Fruit fly (Drosophila melanogaster) whole organism, embryonic: ENCODE results near the gene srp.

Experiments used
- BtbVII ChIP-seq: fragments of 200-800 bp; sonication (Bioruptor generic); optimal IDR thresholded peaks from 3 replicates; lab custom pipeline; 2017; ENCODE audit warnings: missing biosample characterization, mild to moderate bottlenecking, missing genetic modification characterization
- CG10431 ChIP-seq: fragments of 200-800 bp; sonication (Bioruptor generic); optimal IDR thresholded peaks from 3 replicates; lab custom pipeline; 2018; ENCODE audit warnings: missing biosample characterization, mild to moderate bottlenecking, missing genetic modification characterization
- CG10462 ChIP-seq: fragments of 200-800 bp; sonication (Bioruptor generic); optimal IDR thresholded peaks from 2 replicates; lab custom pipeline; 2016; ENCODE audit warnings: missing biosample characterization, missing genetic modification characterization
- CG10565 ChIP-seq: fragments of 200-800 bp; sonication (Bioruptor generic); optimal IDR thresholded peaks from 3 replicates; lab custom pipeline; 2016; ENCODE audit warnings: missing biosample characterization, mild to moderate bottlenecking, missing genetic modification characterization
- CG12071 ChIP-seq: fragments of 200-800 bp; sonication (Bioruptor generic); optimal IDR thresholded peaks from 3 replicates; lab custom pipeline; 2018; ENCODE audit warnings: missing biosample characterization, mild to moderate bottlenecking, missing genetic modification characterization
- CG13287 ChIP-seq: fragments of 200-800 bp; sonication (Bioruptor generic); IDR thresholded peaks from 2 replicates; pipeline ENCODE4 v1.3.6; 2022; ENCODE audit warnings: missing biosample characterization, missing genetic modification characterization; ENCODE audit not compliant: partially characterized antibody
- CG14014 ChIP-seq: fragments of 200-800 bp; sonication (Bioruptor generic); IDR thresholded peaks from 2 replicates; pipeline ENCODE4 v1.3.6; 2022; ENCODE audit warnings: missing biosample characterization, missing genetic modification characterization
- CG15514 ChIP-seq: fragments of 200-800 bp; sonication (Bioruptor generic); optimal IDR thresholded peaks from 3 replicates; lab custom pipeline; 2017; ENCODE audit warnings: missing biosample characterization, missing genetic modification characterization, mild to moderate bottlenecking, moderate library complexity, missing genetic modification reagents
- CG1603 ChIP-seq: fragments of 200-800 bp; sonication (Bioruptor generic); optimal IDR thresholded peaks from 2 replicates; lab custom pipeline; 2019; ENCODE audit warnings: missing biosample characterization, mild to moderate bottlenecking, missing genetic modification characterization, moderate library complexity
- CG16813 ChIP-seq: fragments of 200-800 bp; sonication (Bioruptor generic); IDR thresholded peaks from 3 replicates; pipeline ENCODE4 v1.3.6; 2022; ENCODE audit warnings: missing biosample characterization, missing genetic modification characterization; ENCODE audit not compliant: partially characterized antibody
- CG17568 ChIP-seq: fragments of 200-800 bp; sonication (Bioruptor generic); optimal IDR thresholded peaks from 2 replicates; lab custom pipeline; 2018; ENCODE audit warnings: missing biosample characterization, mild to moderate bottlenecking, missing genetic modification characterization, moderate library complexity
- CG1792 ChIP-seq: fragments of 200-800 bp; sonication (Bioruptor generic); optimal IDR thresholded peaks from 2 replicates; lab custom pipeline; 2016; ENCODE audit warnings: missing biosample characterization, missing genetic modification characterization
- CG18599 ChIP-seq: fragments of 200-800 bp; sonication (Bioruptor generic); optimal IDR thresholded peaks from 3 replicates; lab custom pipeline; 2017; ENCODE audit warnings: missing biosample characterization, missing genetic modification characterization, mild to moderate bottlenecking, moderate library complexity, missing genetic modification reagents
- CG2712 ChIP-seq: fragments of 200-800 bp; optimal IDR thresholded peaks from 3 replicates; lab custom pipeline; 2019; ENCODE audit warnings: missing biosample characterization, mild to moderate bottlenecking, missing genetic modification characterization, moderate library complexity
- CG31224 ChIP-seq: fragments of 200-800 bp; sonication (Bioruptor generic); IDR thresholded peaks from 2 replicates; pipeline ENCODE4 v1.3.6; 2022; ENCODE audit warnings: missing biosample characterization, missing genetic modification characterization
- CG31365 ChIP-seq: fragments of 200-800 bp; sonication (Bioruptor generic); optimal IDR thresholded peaks from 2 replicates; lab custom pipeline; 2018; ENCODE audit warnings: missing biosample characterization, mild to moderate bottlenecking, missing genetic modification characterization
- CG34422 ChIP-seq: fragments of 200-800 bp; sonication (Bioruptor generic); IDR thresholded peaks from 3 replicates; pipeline ENCODE4 v1.3.6; 2022; ENCODE audit warnings: missing biosample characterization, missing genetic modification characterization
- CG3726 ChIP-seq: fragments of 200-800 bp; sonication (Bioruptor generic); IDR thresholded peaks from 3 replicates; pipeline ENCODE4, ENCODE4 v1.3.6; 2022; ENCODE audit warnings: missing biosample characterization, missing genetic modification characterization
- CG3847 ChIP-seq: fragments of 200-800 bp; sonication (Bioruptor generic); IDR thresholded peaks from 2 replicates; pipeline ENCODE4 v1.3.6; 2022; ENCODE audit warnings: missing biosample characterization, missing genetic modification characterization
- CG42726 ChIP-seq: fragments of 200-800 bp; sonication (Bioruptor generic); IDR thresholded peaks from 2 replicates; pipeline ENCODE4 v1.3.6; 2022; ENCODE audit warnings: missing biosample characterization, missing genetic modification characterization; ENCODE audit not compliant: partially characterized antibody
- CG8924 ChIP-seq: fragments of 200-800 bp; optimal IDR thresholded peaks from 3 replicates; lab custom pipeline; 2019; ENCODE audit warnings: missing biosample characterization, mild to moderate bottlenecking, missing genetic modification characterization, moderate library complexity
- CG8944 ChIP-seq: fragments of 200-800 bp; sonication (Bioruptor generic); optimal IDR thresholded peaks from 3 replicates; lab custom pipeline; 2016; ENCODE audit warnings: missing biosample characterization, missing genetic modification characterization
- Chrac-16 ChIP-seq: fragments of 200-800 bp; sonication (Bioruptor generic); optimal IDR thresholded peaks from 3 replicates; lab custom pipeline; 2016; ENCODE audit warnings: missing biosample characterization, missing genetic modification characterization
- Dfd ChIP-seq, 2 experiments: fragments of >200 bp; optimal IDR thresholded peaks; 2 replicates each; lab custom pipeline; 2017; ENCODE audit warnings: missing biosample characterization in 2 of 2, missing genetic modification characterization in 2 of 2
- E2f1 ChIP-seq: fragments of 200-800 bp; sonication (Bioruptor generic); IDR thresholded peaks from 2 replicates; pipeline ENCODE4 v1.3.6; 2022; ENCODE audit warnings: missing biosample characterization, missing genetic modification characterization
- E2f2 ChIP-seq: fragments of 200-800 bp; sonication (Bioruptor generic); IDR thresholded peaks from 2 replicates; pipeline ENCODE4 v1.3.6; 2022; ENCODE audit warnings: missing biosample characterization, missing genetic modification characterization
- Fer2 ChIP-seq: fragments of 200-800 bp; sonication (Bioruptor generic); optimal IDR thresholded peaks from 2 replicates; lab custom pipeline; 2018; ENCODE audit warnings: missing biosample characterization, mild to moderate bottlenecking, missing genetic modification characterization, moderate library complexity
- Gsc ChIP-seq: fragments of 200-800 bp; sonication (Bioruptor generic); IDR thresholded peaks from 2 replicates; pipeline ENCODE4 v1.3.6; 2022; ENCODE audit warnings: missing biosample characterization, missing genetic modification characterization
- HLH4C ChIP-seq: fragments of 200-800 bp; sonication (Bioruptor generic); IDR thresholded peaks from 3 replicates; pipeline ENCODE4 v1.3.6; 2022; ENCODE audit warnings: missing biosample characterization, missing genetic modification characterization; ENCODE audit not compliant: partially characterized antibody
- Hr51 ChIP-seq, 2 experiments: fragments of 200-800 bp; sonication (Bioruptor generic); optimal IDR thresholded peaks; 2 replicates in 1 of 2; 3 replicates in 1 of 2; lab custom pipeline; 2016 to 2018; ENCODE audit warnings: missing biosample characterization in 2 of 2, missing genetic modification characterization in 2 of 2, mild to moderate bottlenecking in 1 of 2, moderate library complexity in 1 of 2
- MESR4 ChIP-seq: fragments of 200-800 bp; sonication (Bioruptor generic); optimal IDR thresholded peaks from 2 replicates; lab custom pipeline; 2018; ENCODE audit warnings: missing biosample characterization, mild to moderate bottlenecking, missing genetic modification characterization, moderate library complexity
- NfI ChIP-seq: fragments of 200-800 bp; sonication (Bioruptor generic); optimal IDR thresholded peaks from 3 replicates; lab custom pipeline; 2018; ENCODE audit warnings: missing biosample characterization, mild to moderate bottlenecking, missing genetic modification characterization, moderate library complexity
- PHDP ChIP-seq: fragments of 200-800 bp; sonication (Bioruptor generic); optimal IDR thresholded peaks from 3 replicates; lab custom pipeline; 2018; ENCODE audit warnings: missing biosample characterization, mild to moderate bottlenecking, missing genetic modification characterization, moderate library complexity
- Ravus ChIP-seq: fragments of 200-800 bp; sonication (Bioruptor generic); IDR thresholded peaks from 2 replicates; pipeline ENCODE4 v1.3.6; 2022; ENCODE audit warnings: missing biosample characterization, missing genetic modification characterization
- ap ChIP-seq: fragments of 200-800 bp; sonication (Bioruptor generic); IDR thresholded peaks from 2 replicates; pipeline ENCODE4 v1.3.6; 2022; ENCODE audit warnings: missing biosample characterization, missing genetic modification characterization
- ara ChIP-seq: fragments of 200-800 bp; sonication (Bioruptor generic); IDR thresholded peaks from 2 replicates; pipeline ENCODE4 v1.3.6; 2022; ENCODE audit warnings: missing biosample characterization, missing genetic modification characterization
- bowl ChIP-seq: fragments of 200-800 bp; sonication (Bioruptor generic); IDR thresholded peaks from 2 replicates; pipeline ENCODE4 v1.3.6; 2022; ENCODE audit warnings: missing biosample characterization, missing genetic modification characterization
- cato ChIP-seq: fragments of 200-800 bp; sonication (Bioruptor generic); optimal IDR thresholded peaks from 2 replicates; lab custom pipeline; 2016; ENCODE audit warnings: missing biosample characterization, missing genetic modification characterization, borderline replicate concordance
- chinmo ChIP-seq: fragments of 200-800 bp; sonication (Bioruptor generic); IDR thresholded peaks from 4 replicates; pipeline ENCODE4 v1.3.6; 2022; ENCODE audit warnings: missing biosample characterization, missing genetic modification characterization; ENCODE audit not compliant: partially characterized antibody
- dysf ChIP-seq: fragments of 200-800 bp; sonication (Bioruptor generic); IDR thresholded peaks from 3 replicates; pipeline ENCODE4 v1.3.6; 2022; ENCODE audit warnings: missing biosample characterization, missing genetic modification characterization
- hth ChIP-seq: fragments of >200 bp; optimal IDR thresholded peaks from 2 replicates; lab custom pipeline; 2017; ENCODE audit warnings: inconsistent platforms
- kay ChIP-seq: fragments of 200-800 bp; sonication (Bioruptor generic); optimal IDR thresholded peaks from 2 replicates; lab custom pipeline; 2016; ENCODE audit warnings: missing biosample characterization, missing genetic modification characterization
- maf-S ChIP-seq: fragments of 200-800 bp; sonication (Bioruptor generic); optimal IDR thresholded peaks from 2 replicates; lab custom pipeline; 2016; ENCODE audit warnings: missing biosample characterization, missing genetic modification characterization
- mirr ChIP-seq: fragments of 200-800 bp; sonication (Bioruptor generic); optimal IDR thresholded peaks from 3 replicates; lab custom pipeline; 2018; ENCODE audit warnings: missing biosample characterization, mild to moderate bottlenecking, missing genetic modification characterization
- nmo ChIP-seq: fragments of 200-800 bp; sonication (Bioruptor generic); optimal IDR thresholded peaks from 2 replicates; lab custom pipeline; 2018; ENCODE audit warnings: missing biosample characterization, mild to moderate bottlenecking, missing genetic modification characterization, moderate library complexity
- pfk ChIP-seq: fragments of 200-800 bp; sonication (Bioruptor generic); optimal IDR thresholded peaks from 2 replicates; lab custom pipeline; 2018; ENCODE audit warnings: missing biosample characterization, mild to moderate bottlenecking, missing genetic modification characterization, moderate library complexity
- psq ChIP-seq: fragments of 200-800 bp; sonication (Bioruptor generic); optimal IDR thresholded peaks from 2 replicates; lab custom pipeline; 2017; ENCODE audit warnings: missing biosample characterization, missing genetic modification characterization
- ranshi ChIP-seq: fragments of 200-800 bp; sonication (Bioruptor generic); IDR thresholded peaks from 2 replicates; pipeline ENCODE4 v1.3.6; 2022; ENCODE audit warnings: missing biosample characterization, missing genetic modification characterization
- ro ChIP-seq: fragments of 200-800 bp; sonication (Bioruptor generic); IDR thresholded peaks from 2 replicates; pipeline ENCODE4 v1.3.6; 2022; ENCODE audit warnings: missing biosample characterization, missing genetic modification characterization
- sim ChIP-seq: fragments of 200-800 bp; sonication (Bioruptor generic); IDR thresholded peaks from 2 replicates; pipeline ENCODE4 v1.3.6; 2022; ENCODE audit warnings: missing biosample characterization, missing genetic modification characterization
- sisA ChIP-seq: fragments of 200-800 bp; sonication (Bioruptor generic); IDR thresholded peaks from 2 replicates; pipeline ENCODE4 v1.3.6; 2022; ENCODE audit warnings: missing biosample characterization, missing genetic modification characterization

The srp gene

DNA sequence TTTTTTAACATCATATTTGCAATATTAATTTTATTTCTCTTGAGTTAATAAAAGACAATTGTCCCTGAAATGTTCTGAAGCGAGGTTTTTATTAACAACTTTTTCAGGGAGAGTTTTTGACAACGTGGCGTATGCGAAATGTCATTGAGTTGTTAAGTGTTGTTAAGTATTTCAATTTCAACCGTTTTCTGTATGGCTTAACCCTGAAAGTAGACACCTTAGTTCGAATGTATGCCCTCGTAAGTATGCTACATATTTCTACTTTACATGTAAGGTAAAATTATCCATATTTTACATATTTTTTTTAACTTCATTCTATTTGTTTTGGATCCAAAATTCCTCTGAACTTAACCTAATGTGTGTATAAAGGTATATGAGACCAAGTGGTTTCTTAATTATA, 18.1 kb downstream of the srp start (continued):
- TF ChIP-seq CG2712 (tag; lab: Kevin White, UChicago) (peak; percentile 44), sim (GFP tag; lab: Robert Waterston, UW) (no peak), Fer2 (tag; lab: Kevin White, UChicago) (no peak), MESR4 (GFP tag; lab: Kevin White, UChicago) (no peak), CG34422 (GFP tag; lab: Robert Waterston, UW) (no peak), CG42726 (0 out of 2 replicates have a peak, but pooled peaks have one; percentile 34), CG1792 (GFP tag; lab: Kevin White, UChicago) (no peak), PHDP (tag; lab: Kevin White, UChicago) (no peak), mirr (no peak), NfI (GFP tag; lab: Kevin White, UChicago) (no peak), Gsc (no peak), CG16813 (GFP tag; lab: Robert Waterston, UW) (peak; percentile 68), CG3726 (GFP tag; lab: Robert Waterston, UW) (no peak), CG14014 (GFP tag; lab: Robert Waterston, UW) (no peak), CG8924 (tag; lab: Kevin White, UChicago) (no peak), CG10462 (GFP tag; lab: Kevin White, UChicago) (no peak), CG15514 (GFP tag; lab: Kevin White, UChicago) (no peak), CG18599 (GFP tag; lab: Kevin White, UChicago) (no peak), cato (no peak), pfk (GFP tag; lab: Kevin White, UChicago) (no peak), CG1603 (tag; lab: Kevin White, UChicago) (no peak), psq (GFP tag; lab: Kevin White, UChicago) (no peak), CG8944 (GFP tag; lab: Kevin White, UChicago) (no peak), maf-S (GFP tag; lab: Kevin White, UChicago) (no peak), Chrac-16 (GFP tag; lab: Kevin White, UChicago) (no peak), dysf (GFP tag; lab: Robert Waterston, UW) (no peak), hth (lab: Kevin White, UChicago) (no peak), BtbVII (GFP tag; lab: Kevin White, UChicago) (no peak), Ravus (GFP tag; lab: Robert Waterston, UW) (no peak), CG10565 (GFP tag; lab: Kevin White, UChicago) (no peak), CG31224 (no peak), ara (no peak), E2f1 (GFP tag; lab: Robert Waterston, UW) (no peak), Dfd (GFP tag; optimal IDR thresholded peaks at IDR 0.05; lab: Kevin White, UChicago) (no peak), CG13287 (GFP tag; lab: Robert Waterston, UW) (peak; percentile 93), Hr51 (GFP tag; optimal IDR thresholded peaks at IDR 0.05; lab: Kevin White, UChicago) (no peak), CG10431 (GFP tag; lab: Kevin White, UChicago) (no peak), sisA (GFP tag; lab: Robert Waterston, UW) (no peak), CG31365 (tag; lab: Kevin White, UChicago) (no peak), CG3847 (GFP tag; lab: Robert Waterston, UW) (no peak; the same call in 1 of the 2 replicates), ro (GFP tag; lab: Robert Waterston, UW) (no peak), ranshi (GFP tag; lab: Robert Waterston, UW) (no peak), chinmo (GFP tag; lab: Robert Waterston, UW) (peak; percentile 43; the same call in 2 of the 4 replicates), CG12071 (no peak), HLH4C (GFP tag; lab: Robert Waterston, UW) (peak; percentile 42; the same call in 2 of the 3 replicates), CG17568 (GFP tag; lab: Kevin White, UChicago) (no peak), kay (no peak), nmo (GFP tag; lab: Kevin White, UChicago) (peak; percentile 10), E2f2 (GFP tag; lab: Robert Waterston, UW) (no peak), ap (GFP tag; lab: Robert Waterston, UW) (no peak), bowl (no peak)
